Fruit fly (Drosophila melanogaster) whole organism, embryonic: ENCODE results near the gene CG6652.

Experiments used
- Blimp-1 ChIP-seq: fragments of 200-800 bp; sonication (Bioruptor generic); optimal IDR thresholded peaks from 3 replicates; lab custom pipeline; 2018; ENCODE audit warnings: missing biosample characterization, missing genetic modification characterization, mild to moderate bottlenecking, moderate library complexity, missing genetic modification reagents
- CG10209 ChIP-seq: fragments of 200-800 bp; sonication (Bioruptor generic); optimal IDR thresholded peaks from 3 replicates; lab custom pipeline; 2017; ENCODE audit warnings: missing biosample characterization, mild to moderate bottlenecking, missing genetic modification characterization, missing genetic modification reagents
- CG12391 ChIP-seq: fragments of 200-800 bp; sonication (Bioruptor generic); optimal IDR thresholded peaks from 3 replicates; lab custom pipeline; 2018; ENCODE audit warnings: missing biosample characterization, mild to moderate bottlenecking, missing genetic modification characterization, moderate library complexity
- CG15514 ChIP-seq: fragments of 200-800 bp; sonication (Bioruptor generic); optimal IDR thresholded peaks from 3 replicates; lab custom pipeline; 2017; ENCODE audit warnings: missing biosample characterization, missing genetic modification characterization, mild to moderate bottlenecking, moderate library complexity, missing genetic modification reagents
- CG1602 ChIP-seq: fragments of 200-800 bp; sonication (Bioruptor generic); optimal IDR thresholded peaks from 3 replicates; lab custom pipeline; 2016; ENCODE audit warnings: missing biosample characterization, missing genetic modification characterization
- CG1603 ChIP-seq: fragments of 200-800 bp; sonication (Bioruptor generic); optimal IDR thresholded peaks from 2 replicates; lab custom pipeline; 2019; ENCODE audit warnings: missing biosample characterization, mild to moderate bottlenecking, missing genetic modification characterization, moderate library complexity
- CG17328 ChIP-seq: fragments of 200-800 bp; sonication (Bioruptor generic); IDR thresholded peaks from 2 replicates; pipeline ENCODE4 v1.3.6; 2022; ENCODE audit warnings: missing biosample characterization, missing genetic modification characterization
- CG17612 ChIP-seq: fragments of 200-800 bp; sonication (Bioruptor generic); IDR thresholded peaks from 2 replicates; pipeline ENCODE4 v1.3.6; 2022; ENCODE audit warnings: missing biosample characterization, missing genetic modification characterization
- CG2120 ChIP-seq: fragments of 200-800 bp; sonication (Bioruptor generic); optimal IDR thresholded peaks from 3 replicates; lab custom pipeline; 2016; ENCODE audit warnings: missing biosample characterization, missing genetic modification characterization
- CG2129 ChIP-seq: fragments of 200-800 bp; sonication (Bioruptor generic); IDR thresholded peaks from 2 replicates; pipeline ENCODE4 v1.3.6; 2022; ENCODE audit warnings: missing biosample characterization, missing genetic modification characterization; ENCODE audit not compliant: partially characterized antibody
- CG2202 ChIP-seq: fragments of 200-800 bp; sonication (Bioruptor generic); optimal IDR thresholded peaks from 2 replicates; lab custom pipeline; 2018; ENCODE audit warnings: missing biosample characterization, mild to moderate bottlenecking, missing genetic modification characterization
- CG2678 ChIP-seq: fragments of 200-800 bp; sonication (Bioruptor generic); optimal IDR thresholded peaks from 3 replicates; lab custom pipeline; 2019; ENCODE audit warnings: missing biosample characterization, mild to moderate bottlenecking, missing genetic modification characterization, moderate library complexity
- CG8359 ChIP-seq: fragments of 200-800 bp; sonication (Bioruptor generic); optimal IDR thresholded peaks from 2 replicates; lab custom pipeline; 2017; ENCODE audit warnings: missing biosample characterization, mild to moderate bottlenecking, missing genetic modification characterization, borderline replicate concordance
- CG8478 ChIP-seq: fragments of >200 bp; optimal IDR thresholded peaks from 2 replicates; lab custom pipeline; 2018
- CG9609 ChIP-seq: fragments of 200-800 bp; sonication (Bioruptor generic); optimal IDR thresholded peaks from 3 replicates; lab custom pipeline; 2016; ENCODE audit warnings: missing biosample characterization, missing genetic modification characterization
- Chrac-16 ChIP-seq: fragments of 200-800 bp; sonication (Bioruptor generic); optimal IDR thresholded peaks from 3 replicates; lab custom pipeline; 2016; ENCODE audit warnings: missing biosample characterization, missing genetic modification characterization
- Dad ChIP-seq: fragments of 200-800 bp; sonication (Bioruptor generic); optimal IDR thresholded peaks from 3 replicates; lab custom pipeline; 2016; ENCODE audit warnings: missing biosample characterization, missing genetic modification characterization
- Drgx ChIP-seq: fragments of 200-800 bp; sonication (Bioruptor generic); IDR thresholded peaks from 2 replicates; pipeline ENCODE4 v1.3.6; 2022; ENCODE audit warnings: missing biosample characterization, missing genetic modification characterization
- Fer1 ChIP-seq: fragments of 200-800 bp; sonication (Bioruptor generic); optimal IDR thresholded peaks from 2 replicates; lab custom pipeline; 2017; ENCODE audit warnings: missing biosample characterization, mild to moderate bottlenecking, missing genetic modification characterization
- HHEX ChIP-seq: fragments of 200-800 bp; sonication (Bioruptor generic); optimal IDR thresholded peaks from 3 replicates; lab custom pipeline; 2017; ENCODE audit warnings: missing biosample characterization, mild to moderate bottlenecking, missing genetic modification characterization, missing genetic modification reagents
- HLH54F ChIP-seq: fragments of 200-800 bp; sonication (Bioruptor generic); optimal IDR thresholded peaks from 3 replicates; lab custom pipeline; 2016; ENCODE audit warnings: missing biosample characterization, missing genetic modification characterization
- Kr ChIP-seq: fragments of 200-800 bp; sonication (Bioruptor generic); optimal IDR thresholded peaks from 2 replicates; lab custom pipeline; 2017; ENCODE audit warnings: missing biosample characterization, mild to moderate bottlenecking, missing genetic modification characterization
- Pdp1 ChIP-seq, 2 experiments: fragments of 200-800 bp; sonication (Bioruptor generic); optimal IDR thresholded peaks; 3 replicates each; lab custom pipeline; 2016; ENCODE audit warnings: missing biosample characterization in 2 of 2, missing genetic modification characterization in 2 of 2, mild to moderate bottlenecking in 1 of 2, moderate library complexity in 1 of 2
- Sox100B ChIP-seq: fragments of 200-800 bp; sonication (Bioruptor generic); optimal IDR thresholded peaks from 3 replicates; lab custom pipeline; 2018; ENCODE audit warnings: missing biosample characterization, mild to moderate bottlenecking, missing genetic modification characterization
- Stat92E ChIP-seq, 3 experiments: fragments of >200 bp in 2 of 3; fragments of 200-800 bp in 1 of 3; sonication (Bioruptor generic) in 1 of 3; optimal IDR thresholded peaks; 2 replicates each; lab custom pipeline; 2017 to 2019; ENCODE audit warnings: missing biosample characterization in 3 of 3, missing genetic modification characterization in 3 of 3, mild to moderate bottlenecking in 1 of 3, moderate library complexity in 1 of 3
- az2 ChIP-seq: fragments of 200-800 bp; sonication (Bioruptor generic); optimal IDR thresholded peaks from 3 replicates; lab custom pipeline; 2016; ENCODE audit warnings: missing biosample characterization, missing genetic modification characterization
- br ChIP-seq: fragments of >200 bp; optimal IDR thresholded peaks from 2 replicates; lab custom pipeline; 2017
- corto ChIP-seq: fragments of 200-800 bp; sonication (Bioruptor generic); optimal IDR thresholded peaks from 2 replicates; lab custom pipeline; 2016; ENCODE audit warnings: missing biosample characterization, mild to moderate bottlenecking, missing genetic modification characterization, moderate library complexity
- en ChIP-seq: fragments of 200-800 bp; sonication (Bioruptor generic); optimal IDR thresholded peaks from 2 replicates; lab custom pipeline; 2016; ENCODE audit warnings: missing biosample characterization, missing genetic modification characterization
- ewg ChIP-seq: fragments of 200-800 bp; sonication (Bioruptor generic); optimal IDR thresholded peaks from 3 replicates; lab custom pipeline; 2017; ENCODE audit warnings: mild to moderate bottlenecking, missing biosample characterization, missing genetic modification reagents, missing genetic modification characterization
- ftz-f1 ChIP-seq: fragments of 200-800 bp; sonication (Bioruptor generic); optimal IDR thresholded peaks from 2 replicates; lab custom pipeline; 2016; ENCODE audit warnings: missing biosample characterization, missing genetic modification characterization
- insv ChIP-seq, 2 experiments: fragments of 200-800 bp; sonication (Bioruptor generic); optimal IDR thresholded peaks; 3 replicates each; lab custom pipeline; 2016 to 2018; ENCODE audit warnings: missing biosample characterization in 2 of 2, missing genetic modification characterization in 2 of 2
- jing ChIP-seq: fragments of 200-800 bp; sonication (Bioruptor generic); optimal IDR thresholded peaks from 2 replicates; lab custom pipeline; 2018; ENCODE audit warnings: missing biosample characterization, mild to moderate bottlenecking, missing genetic modification characterization
- kah ChIP-seq: fragments of 200-800 bp; sonication (Bioruptor generic); optimal IDR thresholded peaks from 2 replicates; lab custom pipeline; 2018; ENCODE audit warnings: missing biosample characterization, mild to moderate bottlenecking, missing genetic modification characterization
- mam ChIP-seq: fragments of 200-800 bp; sonication (Bioruptor generic); optimal IDR thresholded peaks from 3 replicates; lab custom pipeline; 2016; ENCODE audit warnings: missing biosample characterization, missing genetic modification characterization
- nmo ChIP-seq: fragments of 200-800 bp; sonication (Bioruptor generic); optimal IDR thresholded peaks from 2 replicates; lab custom pipeline; 2018; ENCODE audit warnings: missing biosample characterization, mild to moderate bottlenecking, missing genetic modification characterization, moderate library complexity
- nom ChIP-seq: fragments of 200-800 bp; sonication (Bioruptor generic); optimal IDR thresholded peaks from 2 replicates; lab custom pipeline; 2017; ENCODE audit warnings: missing biosample characterization, missing genetic modification characterization, mild to moderate bottlenecking, moderate library complexity, missing genetic modification reagents
- odd ChIP-seq: fragments of 200-800 bp; sonication (Bioruptor generic); optimal IDR thresholded peaks from 2 replicates; lab custom pipeline; 2017; ENCODE audit warnings: missing biosample characterization, mild to moderate bottlenecking, missing genetic modification characterization
- org-1 ChIP-seq: fragments of 200-800 bp; sonication (Bioruptor generic); optimal IDR thresholded peaks from 2 replicates; lab custom pipeline; 2017; ENCODE audit warnings: missing biosample characterization, missing genetic modification characterization
- pho ChIP-seq: fragments of 200-800 bp; sonication (Bioruptor generic); optimal IDR thresholded peaks from 2 replicates; lab custom pipeline; 2016; ENCODE audit warnings: missing biosample characterization, missing genetic modification characterization
- pnt ChIP-seq: fragments of 200-800 bp; sonication (Bioruptor generic); optimal IDR thresholded peaks from 3 replicates; lab custom pipeline; 2016; ENCODE audit warnings: missing biosample characterization, missing genetic modification characterization
- repo ChIP-seq: fragments of 200-800 bp; sonication (Bioruptor generic); optimal IDR thresholded peaks from 2 replicates; lab custom pipeline; 2016; ENCODE audit warnings: missing biosample characterization, missing genetic modification characterization
- sc ChIP-seq, 3 experiments: fragments of >200 bp in 2 of 3; fragments of 200-800 bp in 1 of 3; sonication (Bioruptor generic) in 1 of 3; optimal IDR thresholded peaks; 2 replicates in 2 of 3; 3 replicates in 1 of 3; lab custom pipeline; 2017; ENCODE audit warnings: mild to moderate bottlenecking in 1 of 3, missing biosample characterization in 1 of 3, missing genetic modification characterization in 1 of 3, missing genetic modification reagents in 1 of 3
- tgo ChIP-seq: fragments of 200-800 bp; sonication (Bioruptor generic); IDR thresholded peaks from 3 replicates; pipeline ENCODE4 v1.3.6; 2022; ENCODE audit warnings: missing biosample characterization, missing genetic modification characterization
- toy ChIP-seq: fragments of 200-800 bp; sonication (Bioruptor generic); IDR thresholded peaks from 2 replicates; pipeline ENCODE4 v1.3.6; 2022; ENCODE audit warnings: missing biosample characterization, missing genetic modification characterization
- tup ChIP-seq: fragments of 200-800 bp; sonication (Bioruptor generic); optimal IDR thresholded peaks from 2 replicates; lab custom pipeline; 2016; ENCODE audit warnings: missing biosample characterization, mild to moderate bottlenecking, missing genetic modification characterization, moderate library complexity
- zen ChIP-seq: fragments of 200-800 bp; sonication (Bioruptor generic); optimal IDR thresholded peaks from 3 replicates; lab custom pipeline; 2018; ENCODE audit warnings: missing biosample characterization, mild to moderate bottlenecking, missing genetic modification characterization, moderate library complexity
- zf30C ChIP-seq: fragments of 200-800 bp; sonication (Bioruptor generic); optimal IDR thresholded peaks from 3 replicates; lab custom pipeline; 2018; ENCODE audit warnings: missing biosample characterization, mild to moderate bottlenecking, missing genetic modification characterization

Gene CG6652

dm6 chr3L:17012017-17012719 is 10.5 kb downstream of the CG6652 start, which contains the start of gene CG3764 (continued):
- TF ChIP-seq jing (GFP tag; lab: Kevin White, UChicago) (peak; percentile 52), kah (peak; percentile 79), Drgx (GFP tag; lab: Robert Waterston, UW) (0 out of 2 replicates have a peak, but pooled peaks have one; percentile 6), CG9609 (GFP tag; lab: Kevin White, UChicago) (peak; percentile 63), zen (tag; lab: Kevin White, UChicago) (peak; percentile 46), tgo (GFP tag; lab: Robert Waterston, UW) (peak; percentile 54), br (lab: Kevin White, UChicago) (no peak), odd (GFP tag; lab: Kevin White, UChicago) (peak; percentile 89), az2 (GFP tag; lab: Kevin White, UChicago) (peak; percentile 33), HLH54F (GFP tag; lab: Kevin White, UChicago) (peak; percentile 44), insv (GFP tag; optimal IDR thresholded peaks at IDR 0.05; lab: Kevin White, UChicago) (peak in 1 of 2 experiments; percentile 39), Blimp-1 (peak; percentile 56), pho (GFP tag; lab: Kevin White, UChicago) (peak; percentile 64), CG15514 (GFP tag; lab: Kevin White, UChicago) (peak; percentile 92), CG2120 (GFP tag; lab: Kevin White, UChicago) (peak; percentile 42), org-1 (GFP tag; lab: Kevin White, UChicago) (peak; percentile 58), Fer1 (peak; percentile 90), ewg (peak; percentile 100), tup (GFP tag; lab: Kevin White, UChicago) (peak; percentile 33), sc (optimal IDR thresholded peaks at IDR 0.05; lab: Kevin White, UChicago) (no peak), sc (GFP tag; optimal IDR thresholded peaks at IDR 0.05; lab: Kevin White, UChicago) (peak; percentile 70), corto (GFP tag; lab: Kevin White, UChicago) (no peak), toy (GFP tag; lab: Robert Waterston, UW) (no peak), zf30C (GFP tag; lab: Kevin White, UChicago) (no peak), CG2678 (peak; percentile 79), mam (GFP tag; lab: Kevin White, UChicago) (peak; percentile 53), HHEX (peak; percentile 92), CG17612 (GFP tag; lab: Robert Waterston, UW) (0 out of 2 replicates have a peak, but pooled peaks have one; percentile 17), Pdp1 (GFP tag; optimal IDR thresholded peaks at IDR 0.05; lab: Kevin White, UChicago) (peak; percentile 61 to 74), CG2202 (tag; lab: Kevin White, UChicago) (peak; percentile 78), CG1603 (tag; lab: Kevin White, UChicago) (peak; percentile 92), Sox100B (no peak), nom (GFP tag; lab: Kevin White, UChicago) (peak; percentile 78), Stat92E (GFP tag; optimal IDR thresholded peaks at IDR 0.05; lab: Kevin White, UChicago) (peak in 1 of 3 experiments; percentile 72), repo (GFP tag; lab: Kevin White, UChicago) (peak; percentile 81), Chrac-16 (GFP tag; lab: Kevin White, UChicago) (peak; percentile 24), Dad (GFP tag; lab: Kevin White, UChicago) (peak; percentile 75), Kr (peak; percentile 36), CG17328 (GFP tag; lab: Robert Waterston, UW) (peak; percentile 76), CG2129 (GFP tag; lab: Robert Waterston, UW) (no peak), CG8359 (peak; percentile 66), ftz-f1 (GFP tag; lab: Kevin White, UChicago) (peak; percentile 85), CG10209 (GFP tag; lab: Kevin White, UChicago) (peak; percentile 86), pnt (GFP tag; lab: Kevin White, UChicago) (peak; percentile 60), nmo (GFP tag; lab: Kevin White, UChicago) (peak; percentile 70), CG8478 (no peak), CG1602 (GFP tag; lab: Kevin White, UChicago) (peak; percentile 30), CG12391 (tag; lab: Kevin White, UChicago) (peak; percentile 58), en (GFP tag; lab: Kevin White, UChicago) (peak; percentile 65)
